Fruit fly (Drosophila melanogaster) whole organism: ENCODE data around the gene btl.

Experiments
- CG8478 ChIP-seq: fragments of >200 bp; optimal IDR thresholded peaks from 2 replicates; lab custom pipeline; 2018; ENCODE audit warnings: inconsistent platforms
- Dll ChIP-seq: fragments of >200 bp; optimal IDR thresholded peaks from 2 replicates; lab custom pipeline; 2017
- EcR ChIP-seq, 2 experiments: fragments of >200 bp; optimal IDR thresholded peaks; 2 replicates each; lab custom pipeline; 2017; ENCODE audit warnings: missing biosample characterization in 2 of 2, missing genetic modification characterization in 2 of 2, missing genetic modification reagents in 2 of 2
- psq ChIP-seq: fragments of >200 bp; optimal IDR thresholded peaks from 2 replicates; lab custom pipeline; 2017
- usp ChIP-seq: fragments of >200 bp; optimal IDR thresholded peaks from 2 replicates; lab custom pipeline; 2017; ENCODE audit warnings: missing biosample characterization, missing genetic modification characterization, mixed read lengths

DNA sequence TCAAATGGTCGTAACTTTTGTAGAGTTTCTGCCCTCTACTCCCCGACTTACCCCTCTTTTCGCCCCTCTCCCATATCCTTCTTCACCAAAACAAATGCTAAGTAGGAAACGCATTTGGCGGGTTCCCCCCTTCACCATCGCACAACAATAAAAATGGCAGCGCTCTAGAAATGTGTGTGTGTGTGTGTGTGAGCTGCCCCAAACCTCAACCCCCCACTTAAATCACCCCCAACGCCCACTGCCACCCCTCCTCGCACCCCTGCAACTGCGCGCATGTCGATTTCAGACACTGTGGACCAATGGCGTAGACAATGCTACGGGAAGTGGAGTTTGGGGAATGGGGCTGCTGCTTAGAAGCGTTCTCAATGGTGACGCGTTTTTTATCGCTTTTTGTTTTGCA is 34.3 kb downstream of the btl start:
- TF ChIP-seq Dll (lab: Kevin White, UChicago) (no peak), EcR (GFP tag; optimal IDR thresholded peaks at IDR 0.05; lab: Kevin White, UChicago) (no peak), CG8478 (no peak), usp (GFP tag; lab: Kevin White, UChicago) (no peak), psq (lab: Kevin White, UChicago) (no peak)
